Worm (Caenorhabditis elegans) whole organism, L4 larva: Measurements from ENCODE around the gene E02H9.7.

Experiments used
- F10B5.3 ChIP-seq: sonication (generic microtip); optimal IDR thresholded peaks from 2 replicates; lab custom pipeline; 2016; ENCODE audit warnings: mild to moderate bottlenecking, missing genetic modification characterization, missing compliant biosample characterization
- F44E2.7 ChIP-seq: fragments of 200-800 bp; sonication (Bioruptor generic); IDR thresholded peaks from 2 replicates; pipeline ENCODE4 v2.1.2; 2022; ENCODE audit warnings: missing genetic modification characterization, missing compliant biosample characterization
- F49E8.2 ChIP-seq: sonication (generic microtip); optimal IDR thresholded peaks from 2 replicates; lab custom pipeline; 2016; ENCODE audit warnings: missing compliant biosample characterization, mild to moderate bottlenecking, missing genetic modification characterization, borderline replicate concordance
- R02D3.7 ChIP-seq: fragments of 150-350 bp; sonication (generic microtip); optimal IDR thresholded peaks from 3 replicates; lab custom pipeline; 2014; ENCODE audit warnings: missing biosample characterization, missing genetic modification characterization
- Y75B8A.6 ChIP-seq: fragments of 200-800 bp; sonication (Bioruptor generic); IDR thresholded peaks from 2 replicates; pipeline ENCODE4 v1.3.6; 2022; ENCODE audit warnings: missing genetic modification reagents, missing genetic modification characterization, missing compliant biosample characterization
- aha-1 ChIP-seq: fragments of 150-350 bp; peaks from one replicate; lab custom pipeline; 2014; ENCODE audit warnings: missing biosample characterization, missing genetic modification characterization
- aly-2 ChIP-seq: sonication (generic microtip); optimal IDR thresholded peaks from 2 replicates; lab custom pipeline; 2018; ENCODE audit warnings: missing biosample characterization, missing genetic modification characterization
- ceh-20 ChIP-seq: fragments of 200-800 bp; sonication (Bioruptor generic); IDR thresholded peaks from 2 replicates; pipeline ENCODE4 v1.3.6; 2022; ENCODE audit warnings: missing genetic modification reagents, missing genetic modification characterization, missing compliant biosample characterization
- ceh-32 ChIP-seq: sonication (generic microtip); optimal IDR thresholded peaks from 2 replicates; lab custom pipeline; 2016; ENCODE audit warnings: mild to moderate bottlenecking, missing genetic modification characterization, missing compliant biosample characterization; ENCODE audit not compliant: poor library complexity
- ceh-82 ChIP-seq: sonication (generic microtip); optimal IDR thresholded peaks from 2 replicates; lab custom pipeline; 2017; ENCODE audit warnings: missing biosample characterization, missing genetic modification characterization
- ces-1 ChIP-seq: fragments of 150-350 bp; sonication (generic microtip); optimal IDR thresholded peaks from 4 replicates; lab custom pipeline; 2014; ENCODE audit warnings: missing biosample characterization, missing genetic modification reagents, missing genetic modification characterization
- cey-2 ChIP-seq: sonication (generic microtip); optimal IDR thresholded peaks from 3 replicates; lab custom pipeline; 2017; ENCODE audit warnings: missing genetic modification characterization, mild to moderate bottlenecking, missing compliant biosample characterization, antibody characterized with exemption, borderline replicate concordance; ENCODE audit not compliant: insufficient read depth
- ctbp-1 ChIP-seq: fragments of 200-800 bp; sonication (Bioruptor generic); IDR thresholded peaks from 2 replicates; pipeline ENCODE4 v1.3.6; 2022; ENCODE audit warnings: missing genetic modification reagents, missing genetic modification characterization, missing compliant biosample characterization
- daf-12 ChIP-seq: fragments of 150-350 bp; optimal IDR thresholded peaks from 2 replicates; lab custom pipeline; 2014; ENCODE audit warnings: missing biosample characterization, missing genetic modification reagents, missing genetic modification characterization
- daf-16 ChIP-seq, 3 experiments: sonication (generic microtip); optimal IDR thresholded peaks; 2 replicates each; lab custom pipeline; 2016 to 2017; ENCODE audit warnings: missing genetic modification characterization in 3 of 3, missing genetic modification reagents in 3 of 3, mild to moderate bottlenecking in 2 of 3, missing compliant biosample characterization in 2 of 3, missing biosample characterization in 1 of 3, moderate library complexity in 1 of 3
- daf-8 ChIP-seq: fragments of 200-800 bp; sonication (Bioruptor generic); IDR thresholded peaks from 2 replicates; pipeline ENCODE4 v1.3.6; 2022; ENCODE audit warnings: missing genetic modification characterization, missing compliant biosample characterization
- dmd-6 ChIP-seq: fragments of 200-800 bp; sonication (Bioruptor generic); IDR thresholded peaks from 2 replicates; pipeline ENCODE4 v1.3.6; 2022; ENCODE audit warnings: missing genetic modification reagents, missing genetic modification characterization, missing compliant biosample characterization
- dmd-8 ChIP-seq: fragments of 200-800 bp; sonication (Bioruptor generic); IDR thresholded peaks from 2 replicates; pipeline ENCODE4 v1.3.6; 2022; ENCODE audit warnings: missing genetic modification characterization, missing compliant biosample characterization
- dmd-9 ChIP-seq: fragments of 200-800 bp; sonication (Bioruptor generic); IDR thresholded peaks from 2 replicates; pipeline ENCODE4 v1.3.6; 2022; ENCODE audit warnings: missing genetic modification reagents, missing genetic modification characterization, missing compliant biosample characterization
- dpl-1 ChIP-seq: fragments of 150-350 bp; optimal IDR thresholded peaks from 2 replicates; lab custom pipeline; 2014; ENCODE audit warnings: missing biosample characterization, missing genetic modification reagents, missing genetic modification characterization
- duxl-1 ChIP-seq: sonication (generic microtip); optimal IDR thresholded peaks from 2 replicates; lab custom pipeline; 2016; ENCODE audit warnings: mild to moderate bottlenecking, missing genetic modification characterization, moderate library complexity, missing compliant biosample characterization; ENCODE audit not compliant: poor library complexity
- dve-1 ChIP-seq: sonication (generic microtip); optimal IDR thresholded peaks from 2 replicates; lab custom pipeline; 2017; ENCODE audit warnings: antibody characterized with exemption, mild to moderate bottlenecking, missing genetic modification characterization, missing compliant biosample characterization; ENCODE audit not compliant: insufficient read depth
- fos-1 ChIP-seq: fragments of 150-350 bp; optimal IDR thresholded peaks from 2 replicates; lab custom pipeline; 2014; ENCODE audit warnings: missing biosample characterization, missing genetic modification characterization
- gei-8 ChIP-seq: fragments of 200-800 bp; sonication (Bioruptor generic); optimal IDR thresholded peaks from 2 replicates; lab custom pipeline; 2018; ENCODE audit warnings: mild to moderate bottlenecking, missing genetic modification characterization, missing compliant biosample characterization
- hif-1 ChIP-seq, 2 experiments: sonication (generic microtip); optimal IDR thresholded peaks; 2 replicates each; lab custom pipeline; 2016 to 2017; ENCODE audit warnings: missing compliant biosample characterization in 2 of 2, missing genetic modification characterization in 2 of 2, missing genetic modification reagents in 2 of 2, missing genotype in 2 of 2, mild to moderate bottlenecking in 1 of 2
- hlh-11 ChIP-seq: fragments of 200-800 bp; sonication (Bioruptor generic); optimal IDR thresholded peaks from 2 replicates; lab custom pipeline; 2018; ENCODE audit warnings: mild to moderate bottlenecking, missing genetic modification characterization, missing compliant biosample characterization
- jun-1 ChIP-seq: fragments of 150-350 bp; optimal IDR thresholded peaks from 2 replicates; lab custom pipeline; 2014; ENCODE audit warnings: missing biosample characterization, missing genetic modification reagents, missing genetic modification characterization
- lin-15B ChIP-seq: fragments of 150-350 bp; sonication (generic microtip); optimal IDR thresholded peaks from 3 replicates; lab custom pipeline; 2014; ENCODE audit warnings: missing biosample characterization, missing genetic modification characterization
- lin-29 ChIP-seq: fragments of 200-800 bp; sonication (Bioruptor generic); IDR thresholded peaks from 2 replicates; pipeline ENCODE4 v1.3.6; 2022; ENCODE audit warnings: missing genetic modification reagents, missing genetic modification characterization, missing compliant biosample characterization
- lin-38 ChIP-seq: fragments of 200-800 bp; sonication (Bioruptor generic); IDR thresholded peaks from 2 replicates; pipeline ENCODE4 v1.3.6; 2022; ENCODE audit warnings: missing genetic modification reagents, missing genetic modification characterization, missing compliant biosample characterization
- lin-39 ChIP-seq: fragments of 150-350 bp; optimal IDR thresholded peaks from 2 replicates; lab custom pipeline; 2014; ENCODE audit warnings: missing biosample characterization, missing genetic modification reagents, missing genetic modification characterization
- madf-9 ChIP-seq: fragments of 200-800 bp; sonication (Bioruptor generic); conservative IDR thresholded peaks from 2 replicates; pipeline ENCODE4 v1.3.6; 2022; ENCODE audit warnings: missing genetic modification reagents, missing genetic modification characterization, missing compliant biosample characterization
- mdl-1 ChIP-seq, 2 experiments: fragments of 150-350 bp in 1 of 2; sonication (generic microtip) in 1 of 2; optimal IDR thresholded peaks; 2 replicates each; lab custom pipeline; 2014 to 2017; ENCODE audit warnings: missing biosample characterization in 2 of 2, missing genetic modification characterization in 2 of 2
- mes-2 ChIP-seq: sonication (generic microtip); optimal IDR thresholded peaks from 2 replicates; lab custom pipeline; 2016; ENCODE audit warnings: missing genotype, mild to moderate bottlenecking, missing genetic modification characterization, missing compliant biosample characterization; ENCODE audit not compliant: poor library complexity, severe bottlenecking
- mxl-3 ChIP-seq: fragments of 200-800 bp; sonication (Bioruptor generic); optimal IDR thresholded peaks from 2 replicates; lab custom pipeline; 2018; ENCODE audit warnings: mild to moderate bottlenecking, missing genetic modification characterization, missing compliant biosample characterization
- nhr-102 ChIP-seq: sonication (generic microtip); optimal IDR thresholded peaks from 2 replicates; lab custom pipeline; 2016; ENCODE audit warnings: mild to moderate bottlenecking, missing genetic modification characterization, moderate library complexity, missing compliant biosample characterization
- nhr-25 ChIP-seq: sonication (generic microtip); optimal IDR thresholded peaks from 2 replicates; lab custom pipeline; 2017; ENCODE audit warnings: missing genetic modification characterization, mild to moderate bottlenecking, missing compliant biosample characterization, antibody characterized with exemption, moderate library complexity, borderline replicate concordance; ENCODE audit not compliant: insufficient read depth
- nhr-28 ChIP-seq: fragments of 150-350 bp; optimal IDR thresholded peaks from 2 replicates; lab custom pipeline; 2014; ENCODE audit warnings: missing biosample characterization, missing genetic modification characterization
- nhr-76 ChIP-seq: fragments of 150-350 bp; optimal IDR thresholded peaks from 2 replicates; lab custom pipeline; 2014; ENCODE audit warnings: missing biosample characterization, missing genetic modification characterization
- php-3 ChIP-seq: fragments of 200-800 bp; sonication (Bioruptor generic); IDR thresholded peaks from 2 replicates; pipeline ENCODE4 v1.3.6; 2022; ENCODE audit warnings: missing genetic modification reagents, missing genetic modification characterization, missing compliant biosample characterization
- pqm-1 ChIP-seq: sonication (generic microtip); optimal IDR thresholded peaks from 2 replicates; lab custom pipeline; 2017; ENCODE audit warnings: missing biosample characterization, missing genetic modification characterization
- sdz-12 ChIP-seq: fragments of 200-800 bp; sonication (Bioruptor generic); optimal IDR thresholded peaks from 2 replicates; lab custom pipeline; 2018; ENCODE audit warnings: mild to moderate bottlenecking, missing genetic modification characterization, missing compliant biosample characterization
- set-16 ChIP-seq: fragments of 200-800 bp; sonication (Bioruptor generic); IDR thresholded peaks from 2 replicates; pipeline ENCODE4 v1.3.6; 2022; ENCODE audit warnings: missing genetic modification reagents, missing genetic modification characterization, missing compliant biosample characterization
- snpc-4 ChIP-seq: fragments of 150-350 bp; optimal IDR thresholded peaks from 2 replicates; lab custom pipeline; 2014; ENCODE audit warnings: missing biosample characterization, missing genetic modification characterization
- tag-97 ChIP-seq: fragments of 200-800 bp; sonication (Bioruptor generic); IDR thresholded peaks from 2 replicates; pipeline ENCODE4 v1.3.6; 2022; ENCODE audit warnings: missing genetic modification characterization, missing compliant biosample characterization
- unc-39 ChIP-seq: sonication (generic microtip); optimal IDR thresholded peaks from 2 replicates; lab custom pipeline; 2017; ENCODE audit warnings: missing biosample characterization, missing genetic modification characterization
- zfp-2 ChIP-seq: sonication (generic microtip); optimal IDR thresholded peaks from 2 replicates; lab custom pipeline; 2016; ENCODE audit warnings: mild to moderate bottlenecking, missing genetic modification characterization, missing compliant biosample characterization
- zip-11 ChIP-seq: fragments of 200-800 bp; sonication (Bioruptor generic); IDR thresholded peaks from 2 replicates; pipeline ENCODE4 v1.3.6; 2022; ENCODE audit warnings: missing genetic modification characterization, missing compliant biosample characterization
- zip-2 ChIP-seq: fragments of 150-350 bp; optimal IDR thresholded peaks from 2 replicates; lab custom pipeline; 2014; ENCODE audit warnings: missing biosample characterization, missing genetic modification characterization
- ztf-7 ChIP-seq: fragments of 150-350 bp; optimal IDR thresholded peaks from 2 replicates; lab custom pipeline; 2014; ENCODE audit warnings: missing biosample characterization, missing genetic modification characterization

E02H9.7 gene

DNA sequence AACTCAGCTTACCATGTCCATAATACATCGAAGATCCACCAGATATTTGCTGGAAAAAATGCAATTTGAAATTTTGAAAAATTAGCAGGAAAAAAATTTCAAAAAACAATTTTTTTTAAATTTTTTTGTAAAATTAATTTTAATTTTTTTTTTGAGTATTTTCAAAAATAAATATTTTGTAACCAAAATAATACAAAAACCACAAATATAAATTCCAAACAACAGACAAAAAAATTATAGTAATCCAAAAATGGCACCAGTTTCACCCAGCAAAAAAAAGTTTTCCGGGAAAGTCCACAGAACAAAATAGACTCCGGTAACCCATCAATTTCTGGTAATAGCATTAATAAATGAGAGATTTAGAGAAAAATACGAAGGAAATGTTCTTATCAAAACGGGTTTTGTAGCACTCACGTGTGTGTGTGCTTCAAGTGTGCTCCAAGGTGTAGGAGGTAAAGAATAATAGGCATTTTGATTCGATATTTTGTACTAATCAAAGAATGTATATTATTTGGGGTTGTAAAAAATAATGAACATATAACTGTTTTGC lies 9.4 kb upstream of the E02H9.7 start, which contains the start of gene nhr-121:
Gene nhr-121 (minus strand): TSS at position 51 of the 550 bp plus-strand sequence.
- TF ChIP-seq lin-39 (tag; lab: Kevin White, UChicago) (no peak), php-3 (GFP tag; lab: Robert Waterston, UW) (no peak), ctbp-1 (GFP tag; lab: Robert Waterston, UW) (no peak), gei-8 (GFP tag; lab: Kevin White, UChicago) (no peak), daf-16 (GFP tag; optimal IDR thresholded peaks at IDR 0.05; lab: Kevin White, UChicago) (no peak), daf-16 (tag; optimal IDR thresholded peaks at IDR 0.05; lab: Kevin White, UChicago) (peak; percentile 60), lin-15B (no peak), nhr-76 (tag; lab: Kevin White, UChicago) (no peak), sdz-12 (no peak), R02D3.7 (tag; lab: Kevin White, UChicago) (no peak), ceh-82 (no peak), madf-9 (no peak), zfp-2 (tag; lab: Kevin White, UChicago) (no peak), aha-1 (tag; lab: Kevin White, UChicago) (peak; percentile 92), F10B5.3 (no peak), cey-2 (tag; lab: Kevin White, UChicago) (no peak), F49E8.2 (tag; lab: Kevin White, UChicago) (no peak), daf-8 (GFP tag; lab: Robert Waterston, UW) (no peak), F44E2.7 (no peak), zip-11 (GFP tag; lab: Robert Waterston, UW) (no peak), zip-2 (no peak), dmd-6 (GFP tag; lab: Robert Waterston, UW) (peak; percentile 70), pqm-1 (tag; lab: Kevin White, UChicago) (peak; percentile 10), set-16 (GFP tag; lab: Robert Waterston, UW) (no peak), unc-39 (tag; lab: Kevin White, UChicago) (no peak), lin-29 (no peak), ces-1 (GFP tag; lab: Kevin White, UChicago) (no peak), jun-1 (no peak), snpc-4 (no peak), dpl-1 (GFP tag; lab: Kevin White, UChicago) (no peak), aly-2 (tag; lab: Kevin White, UChicago) (no peak), ztf-7 (no peak), nhr-28 (tag; lab: Kevin White, UChicago) (peak; percentile 96), dmd-9 (GFP tag; lab: Robert Waterston, UW) (no peak), hif-1 (tag; optimal IDR thresholded peaks at IDR 0.05; lab: Kevin White, UChicago) (no peak), dve-1 (tag; lab: Kevin White, UChicago) (peak; percentile 72), mxl-3 (GFP tag; lab: Kevin White, UChicago) (no peak), nhr-25 (tag; lab: Kevin White, UChicago) (no peak), duxl-1 (tag; lab: Kevin White, UChicago) (no peak), lin-38 (GFP tag; lab: Robert Waterston, UW) (no peak), dmd-8 (no peak), mes-2 (tag; lab: Kevin White, UChicago) (no peak), hlh-11 (tag; lab: Kevin White, UChicago) (peak; percentile 61), daf-12 (tag; lab: Kevin White, UChicago) (no peak), nhr-102 (tag; lab: Kevin White, UChicago) (no peak), mdl-1 (tag; optimal IDR thresholded peaks at IDR 0.05; lab: Kevin White, UChicago) (peak in 1 of 2 experiments; percentile 62), ceh-20 (GFP tag; lab: Robert Waterston, UW) (no peak), tag-97 (GFP tag; lab: Robert Waterston, UW) (no peak), fos-1 (tag; lab: Kevin White, UChicago) (no peak), ceh-32 (tag; lab: Kevin White, UChicago) (no peak), Y75B8A.6 (GFP tag; lab: Robert Waterston, UW) (no peak)
